Worm (Caenorhabditis elegans) whole organism, L3 larva: ENCODE results near the gene rexd-1.
A peak's percentile ranks its signal among the peaks of the same experiment; 100 is the strongest.

Experiments used
- ama-1 ChIP-seq: fragments of 150-350 bp; optimal IDR thresholded peaks from 2 replicates; lab custom pipeline; 2018
- ceh-82 ChIP-seq: fragments of 150-350 bp; optimal IDR thresholded peaks from 2 replicates; lab custom pipeline; 2014; ENCODE audit warnings: missing biosample characterization, missing genetic modification characterization
- mdl-1 ChIP-seq: fragments of 150-350 bp; optimal IDR thresholded peaks from 2 replicates; lab custom pipeline; 2014; ENCODE audit warnings: missing biosample characterization, missing genetic modification characterization
- nhr-11 ChIP-seq: fragments of 150-350 bp; optimal IDR thresholded peaks from 2 replicates; lab custom pipeline; 2014; ENCODE audit warnings: missing biosample characterization, missing genetic modification characterization
- nhr-237 ChIP-seq: fragments of 150-350 bp; optimal IDR thresholded peaks from 2 replicates; lab custom pipeline; 2014; ENCODE audit warnings: missing biosample characterization, missing genetic modification characterization
- nhr-25 ChIP-seq: sonication (generic microtip); optimal IDR thresholded peaks from 2 replicates; lab custom pipeline; 2017; ENCODE audit warnings: missing biosample characterization, missing genetic modification characterization
- unc-62 ChIP-seq: fragments of 150-350 bp; sonication (generic microtip); optimal IDR thresholded peaks from 4 replicates; lab custom pipeline; 2014; ENCODE audit warnings: missing biosample characterization, missing genetic modification reagents, missing genetic modification characterization

ce11 chrIII:1859532-1859931 is 25.2 kb downstream of the rexd-1 start, which contains the start of gene ddp-1:
- TF ChIP-seq ama-1 (lab: Kevin White, UChicago): peak; percentile 82
- TF ChIP-seq nhr-237 (tag; lab: Kevin White, UChicago): no peak
- TF ChIP-seq mdl-1 (tag; lab: Kevin White, UChicago): no peak
- peak; percentile 93 for TF ChIP-seq ceh-82 (tag; lab: Kevin White, UChicago)
- TF ChIP-seq nhr-11 (tag; lab: Kevin White, UChicago): peak; percentile 50
- TF ChIP-seq nhr-25 (tag; lab: Kevin White, UChicago): peak; percentile 76
- TF ChIP-seq unc-62 (GFP tag; lab: Kevin White, UChicago): peak; percentile 54
